ENCODE assay signal across 4 fruit fly cellular contexts in genomic region chr3L:4720510-4721157, dm6.
TF ChIP-seq lines count a peak whose summit lies in the region.

No protein-coding gene starts in this region.

- no peak for TF ChIP-seq CTCF in whole organism, embryonic (GFP tag; optimal IDR thresholded peaks at IDR 0.05; lab: Kevin White, UChicago)

TF ChIP-seq in whole organism, embryonic, 481 proteins besides CTCF, POLR2A, EP300 and RAD21 (continues in another document):
- TF ChIP-seq so (GFP tag; IDR thresholded peaks at IDR 0.05; lab: Robert Waterston, UW): no peak; the same call in 2 of the 3 replicates
- no peak for TF ChIP-seq Sry-δ (GFP tag; optimal IDR thresholded peaks at IDR 0.05; lab: Kevin White, UChicago)
- no peak for TF ChIP-seq CG12299 (tag; optimal IDR thresholded peaks at IDR 0.05; lab: Kevin White, UChicago)
- TF ChIP-seq nau (GFP tag; optimal IDR thresholded peaks at IDR 0.05; lab: Kevin White, UChicago): no peak
- no peak for TF ChIP-seq CG2875 (GFP tag; optimal IDR thresholded peaks at IDR 0.05; lab: Kevin White, UChicago)
- TF ChIP-seq seq (GFP tag; IDR thresholded peaks at IDR 0.05; lab: Robert Waterston, UW): no peak; the same call in none of the 2 replicates
- peak; percentile 55; the same call in 1 of the 2 replicates for TF ChIP-seq CG6689 (GFP tag; IDR thresholded peaks at IDR 0.05; lab: Robert Waterston, UW)
- TF ChIP-seq CG34376 (GFP tag; optimal IDR thresholded peaks at IDR 0.05; lab: Kevin White, UChicago): no peak
- peak; percentile 58 for TF ChIP-seq CG2712 (tag; optimal IDR thresholded peaks at IDR 0.05; lab: Kevin White, UChicago)
- TF ChIP-seq p53 (GFP tag; optimal IDR thresholded peaks at IDR 0.05; lab: Kevin White, UChicago): no peak
- TF ChIP-seq CG6765 (GFP tag; optimal IDR thresholded peaks at IDR 0.05; lab: Kevin White, UChicago): no peak
- TF ChIP-seq Med (GFP tag; lab: Kevin White, UChicago): no peak
- TF ChIP-seq en (GFP tag; optimal IDR thresholded peaks at IDR 0.05; lab: Kevin White, UChicago): no peak
- TF ChIP-seq Dref (GFP tag; IDR thresholded peaks at IDR 0.05; lab: Robert Waterston, UW): no peak
- TF ChIP-seq CG14050 (GFP tag; IDR thresholded peaks at IDR 0.05; lab: Robert Waterston, UW): peak; percentile 25; the same call in 1 of the 3 replicates
- no peak for TF ChIP-seq CG16815 (GFP tag; optimal IDR thresholded peaks at IDR 0.05; lab: Kevin White, UChicago)
- TF ChIP-seq Sox102F (GFP tag; optimal IDR thresholded peaks at IDR 0.05; lab: Kevin White, UChicago): peak; percentile 76
- TF ChIP-seq lab (GFP tag; optimal IDR thresholded peaks at IDR 0.05; lab: Kevin White, UChicago): peak; percentile 50
- TF ChIP-seq knrl (GFP tag; IDR thresholded peaks at IDR 0.05; lab: Robert Waterston, UW; ENCODE audit: partially characterized antibody): no peak
- no peak for TF ChIP-seq sob (GFP tag; IDR thresholded peaks at IDR 0.05; lab: Robert Waterston, UW)
- peak; percentile 58 for TF ChIP-seq sens (GFP tag; lab: Kevin White, UChicago)
- no peak for TF ChIP-seq CG10959 (GFP tag; IDR thresholded peaks at IDR 0.05; lab: Robert Waterston, UW)
- TF ChIP-seq CG14667 (GFP tag; IDR thresholded peaks at IDR 0.05; lab: Robert Waterston, UW): no peak

TF ChIP-seq in whole organism, prepupa, 60 proteins besides CTCF, POLR2A, EP300 and RAD21:
- peak; percentile 59 for TF ChIP-seq CG32006 (GFP tag; optimal IDR thresholded peaks at IDR 0.05; lab: Kevin White, UChicago)
- no peak for TF ChIP-seq Ets96B (tag; optimal IDR thresholded peaks at IDR 0.05; lab: Kevin White, UChicago)
- no peak for TF ChIP-seq dac (GFP tag; optimal IDR thresholded peaks at IDR 0.05; lab: Kevin White, UChicago)
- TF ChIP-seq CG8119 (GFP tag; IDR thresholded peaks at IDR 0.05; lab: Robert Waterston, UW): peak; percentile 52; the same call in 2 of the 3 replicates
- peak; percentile 44; the same call in 1 of the 3 replicates for TF ChIP-seq eg (GFP tag; IDR thresholded peaks at IDR 0.05; lab: Robert Waterston, UW)
- TF ChIP-seq fd59A (GFP tag; optimal IDR thresholded peaks at IDR 0.05; lab: Kevin White, UChicago): no peak
- TF ChIP-seq CG6276 (GFP tag; optimal IDR thresholded peaks at IDR 0.05; lab: Kevin White, UChicago): peak; percentile 36
- peak; percentile 74 for TF ChIP-seq Eip78C (GFP tag; lab: Kevin White, UChicago)
- peak; percentile 45 for TF ChIP-seq Hr4 (GFP tag; optimal IDR thresholded peaks at IDR 0.05; lab: Kevin White, UChicago)
- TF ChIP-seq cyc (GFP tag; optimal IDR thresholded peaks at IDR 0.05; lab: Kevin White, UChicago): no peak
- no peak for TF ChIP-seq Sox14 (GFP tag; optimal IDR thresholded peaks at IDR 0.05; lab: Kevin White, UChicago)
- no peak for TF ChIP-seq CG3032 (tag; optimal IDR thresholded peaks at IDR 0.05; lab: Kevin White, UChicago)
- TF ChIP-seq CG15336 (GFP tag; IDR thresholded peaks at IDR 0.05; lab: Robert Waterston, UW): peak; percentile 73
TF ChIP-seq in whole organism, prepupa: peak in this region for 7.

TF ChIP-seq in whole organism, pupa, 21 proteins besides CTCF, POLR2A, EP300 and RAD21:
- TF ChIP-seq CG14655 (GFP tag; optimal IDR thresholded peaks at IDR 0.05; lab: Kevin White, UChicago) (peak; percentile 33), CG8301 (tag; optimal IDR thresholded peaks at IDR 0.05; lab: Kevin White, UChicago) (peak; percentile 44), Pif1A (GFP tag; optimal IDR thresholded peaks at IDR 0.05; lab: Kevin White, UChicago) (no peak), Snoo (tag; optimal IDR thresholded peaks at IDR 0.05; lab: Kevin White, UChicago) (no peak)

TF ChIP-seq in whole organism, wandering third instar larva, 38 proteins besides CTCF, POLR2A, EP300 and RAD21:
- TF ChIP-seq Rel (GFP tag; optimal IDR thresholded peaks at IDR 0.05; lab: Kevin White, UChicago) (no peak), Rel (tag; optimal IDR thresholded peaks at IDR 0.05; lab: Kevin White, UChicago) (no peak), Dfd (GFP tag; optimal IDR thresholded peaks at IDR 0.05; lab: Kevin White, UChicago) (peak; percentile 31), Abd-B (GFP tag; optimal IDR thresholded peaks at IDR 0.05; lab: Kevin White, UChicago) (no peak), CG32264 (GFP tag; optimal IDR thresholded peaks at IDR 0.05; lab: Kevin White, UChicago) (no peak), h (GFP tag; optimal IDR thresholded peaks at IDR 0.05; lab: Kevin White, UChicago) (no peak), br (GFP tag; optimal IDR thresholded peaks at IDR 0.05; lab: Kevin White, UChicago) (no peak), rgr (GFP tag; optimal IDR thresholded peaks at IDR 0.05; lab: Kevin White, UChicago) (no peak)

Comparison
In these comparisons a context has a peak if more than half of its experiments do, and no peak if none do; other contexts are left out.
1. Of the 7 proteins assayed by ChIP-seq in both whole organism, embryonic and whole organism, prepupa: peak only in whole organism, embryonic: Blimp-1 and Sox102F; only in whole organism, prepupa: none; in both: none; in neither: 5.